Worm (Caenorhabditis elegans) whole organism, midembryonic: ENCODE data around the gene srx-74.

ENCODE experiments used
- cog-1 ChIP-seq: sonication (generic microtip); optimal IDR thresholded peaks from 2 replicates; lab custom pipeline; 2016; ENCODE audit warnings: missing genetic modification characterization, missing compliant biosample characterization
- klf-2 ChIP-seq: fragments of 200-800 bp; sonication (Bioruptor generic); conservative IDR thresholded peaks from 2 replicates; pipeline ENCODE4 v1.3.6; 2022; ENCODE audit warnings: missing genetic modification reagents, missing genetic modification characterization, missing compliant biosample characterization
- ztf-23 ChIP-seq: fragments of 200-800 bp; sonication (Bioruptor generic); IDR thresholded peaks from 2 replicates; pipeline ENCODE4 v1.3.6; 2022; ENCODE audit warnings: missing genetic modification reagents, missing genetic modification characterization, missing compliant biosample characterization
- ztf-29 ChIP-seq: fragments of 200-800 bp; sonication (Bioruptor generic); IDR thresholded peaks from 2 replicates; pipeline ENCODE4 v1.3.6; 2022; ENCODE audit warnings: missing genetic modification reagents, missing genetic modification characterization, missing compliant biosample characterization

DNA sequence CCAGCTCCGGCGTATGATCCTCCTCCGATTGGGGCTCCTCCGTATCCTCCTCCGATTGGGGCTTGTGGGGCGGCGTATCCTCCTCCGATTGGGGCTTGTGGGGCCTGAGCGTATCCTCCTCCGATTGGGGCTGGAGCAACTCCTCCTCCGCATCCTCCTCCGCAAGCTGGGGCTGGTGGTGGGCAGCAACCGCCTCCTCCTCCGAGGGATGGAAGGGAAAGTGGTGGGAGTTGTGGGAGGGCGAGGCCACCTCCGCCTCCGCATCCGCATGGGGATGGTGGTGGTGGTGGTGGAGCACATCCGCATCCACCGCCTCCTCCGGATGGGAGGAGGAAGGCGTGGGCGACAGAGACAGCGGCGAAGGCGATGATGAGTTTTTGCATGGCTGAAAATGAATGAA is 14.4 kb downstream of the srx-74 start, which contains the start of gene F41F3.3:
- no peak for TF ChIP-seq cog-1 (tag; lab: Kevin White, UChicago)
- TF ChIP-seq klf-2 (GFP tag; lab: Robert Waterston, UW), result no peak
- TF ChIP-seq ztf-23 (GFP tag; lab: Robert Waterston, UW), result 0 out of 2 replicates have a peak, but pooled peaks have one; percentile 46
- TF ChIP-seq ztf-29, result no peak
